In genomic region chrX:8092893-8093721, dm6 we compare ENCODE assay signal across 1 fruit fly cellular context.
TF ChIP-seq lines count a peak whose summit lies in the region.

No protein-coding gene starts in this region.

TF ChIP-seq in whole organism, embryonic, 481 proteins besides CTCF, POLR2A, EP300 and RAD21 (continued from another document):
- TF ChIP-seq schlank (tag; optimal IDR thresholded peaks at IDR 0.05; lab: Kevin White, UChicago) (no peak), ewg (GFP tag; optimal IDR thresholded peaks at IDR 0.05; lab: Kevin White, UChicago) (no peak), CG1832 (GFP tag; optimal IDR thresholded peaks at IDR 0.05; lab: Kevin White, UChicago) (peak; percentile 74), CG6689 (GFP tag; IDR thresholded peaks at IDR 0.05; lab: Robert Waterston, UW) (no peak), CG3847 (GFP tag; IDR thresholded peaks at IDR 0.05; lab: Robert Waterston, UW) (no peak), crol (GFP tag; IDR thresholded peaks at IDR 0.05; lab: Robert Waterston, UW) (peak; percentile 45), Rx (GFP tag; IDR thresholded peaks at IDR 0.05; lab: Robert Waterston, UW) (no peak), C15 (GFP tag; IDR thresholded peaks at IDR 0.05; lab: Robert Waterston, UW) (no peak), Hr78 (GFP tag; optimal IDR thresholded peaks at IDR 0.05; lab: Kevin White, UChicago) (peak in 1 of 2 experiments; percentile 80), CG14965 (GFP tag; optimal IDR thresholded peaks at IDR 0.05; lab: Kevin White, UChicago; ENCODE audit: borderline replicate concordance) (no peak), CG2202 (tag; optimal IDR thresholded peaks at IDR 0.05; lab: Kevin White, UChicago) (no peak), Meics (GFP tag; optimal IDR thresholded peaks at IDR 0.05; lab: Kevin White, UChicago) (peak; percentile 14), CG34376 (GFP tag; optimal IDR thresholded peaks at IDR 0.05; lab: Kevin White, UChicago) (peak; percentile 4), CG2875 (GFP tag; optimal IDR thresholded peaks at IDR 0.05; lab: Kevin White, UChicago) (no peak), CG9797 (GFP tag; optimal IDR thresholded peaks at IDR 0.05; lab: Kevin White, UChicago) (no peak), dan (GFP tag; IDR thresholded peaks at IDR 0.05; lab: Robert Waterston, UW) (no peak), nom (GFP tag; optimal IDR thresholded peaks at IDR 0.05; lab: Kevin White, UChicago) (peak; percentile 1), Hsf (GFP tag; optimal IDR thresholded peaks at IDR 0.05; lab: Kevin White, UChicago) (no peak), ATbp (GFP tag; optimal IDR thresholded peaks at IDR 0.05; lab: Kevin White, UChicago) (no peak), CG11504 (tag; optimal IDR thresholded peaks at IDR 0.05; lab: Kevin White, UChicago) (no peak), lmd (GFP tag; IDR thresholded peaks at IDR 0.05; lab: Robert Waterston, UW) (0 out of 2 replicates have a peak, but pooled peaks have one; percentile 7), Rfx (GFP tag; IDR thresholded peaks at IDR 0.05; lab: Robert Waterston, UW) (no peak), HLH4C (GFP tag; IDR thresholded peaks at IDR 0.05; lab: Robert Waterston, UW; ENCODE audit: partially characterized antibody) (no peak), CG16863 (GFP tag; optimal IDR thresholded peaks at IDR 0.05; lab: Kevin White, UChicago) (no peak), CG15601 (tag; optimal IDR thresholded peaks at IDR 0.05; lab: Kevin White, UChicago) (no peak), Atf6 (GFP tag; IDR thresholded peaks at IDR 0.05; lab: Robert Waterston, UW) (0 out of 2 replicates have a peak, but pooled peaks have one; percentile 23), Dll (GFP tag; IDR thresholded peaks at IDR 0.05; lab: Robert Waterston, UW; ENCODE audit: partially characterized antibody) (no peak), Nf-YC (tag; optimal IDR thresholded peaks at IDR 0.05; lab: Kevin White, UChicago) (no peak), CG17912 (GFP tag; optimal IDR thresholded peaks at IDR 0.05; lab: Kevin White, UChicago) (no peak), Xbp1 (GFP tag; optimal IDR thresholded peaks at IDR 0.05; lab: Kevin White, UChicago) (no peak), CG18262 (tag; optimal IDR thresholded peaks at IDR 0.05; lab: Kevin White, UChicago) (no peak), vvl (GFP tag; IDR thresholded peaks at IDR 0.05; lab: Robert Waterston, UW) (no peak), row (GFP tag; IDR thresholded peaks at IDR 0.05; lab: Robert Waterston, UW) (no peak), CG17361 (GFP tag; IDR thresholded peaks at IDR 0.05; lab: Robert Waterston, UW) (no peak), dmrt99B (tag; optimal IDR thresholded peaks at IDR 0.05; lab: Kevin White, UChicago) (no peak), CG18011 (GFP tag; optimal IDR thresholded peaks at IDR 0.05; lab: Kevin White, UChicago) (no peak), slp2 (GFP tag; optimal IDR thresholded peaks at IDR 0.05; lab: Kevin White, UChicago) (no peak), Gsc (GFP tag; IDR thresholded peaks at IDR 0.05; lab: Robert Waterston, UW) (no peak), CG15514 (GFP tag; optimal IDR thresholded peaks at IDR 0.05; lab: Kevin White, UChicago) (no peak), gem (tag; optimal IDR thresholded peaks at IDR 0.05; lab: Kevin White, UChicago) (no peak), twi (tag; optimal IDR thresholded peaks at IDR 0.05; lab: Kevin White, UChicago) (no peak), eyg (GFP tag; optimal IDR thresholded peaks at IDR 0.05; lab: Kevin White, UChicago) (no peak), CG7372 (GFP tag; IDR thresholded peaks at IDR 0.05; lab: Robert Waterston, UW) (no peak), Med (GFP tag; lab: Kevin White, UChicago) (no peak), Bgb (GFP tag; IDR thresholded peaks at IDR 0.05; lab: Robert Waterston, UW; ENCODE audit: partially characterized antibody) (no peak), Fer3 (tag; optimal IDR thresholded peaks at IDR 0.05; lab: Kevin White, UChicago) (peak; percentile 9), Dek (tag; optimal IDR thresholded peaks at IDR 0.05; lab: Kevin White, UChicago) (no peak), Doc3 (GFP tag; IDR thresholded peaks at IDR 0.05; lab: Robert Waterston, UW; ENCODE audit: partially characterized antibody) (no peak), CG12219 (GFP tag; optimal IDR thresholded peaks at IDR 0.05; lab: Kevin White, UChicago) (no peak), CG32772 (GFP tag; IDR thresholded peaks at IDR 0.05; lab: Robert Waterston, UW) (no peak), stwl (tag; optimal IDR thresholded peaks at IDR 0.05; lab: Kevin White, UChicago) (no peak), CG6765 (GFP tag; optimal IDR thresholded peaks at IDR 0.05; lab: Kevin White, UChicago) (peak; percentile 58), Opbp (GFP tag; IDR thresholded peaks at IDR 0.05; lab: Robert Waterston, UW; ENCODE audit: partially characterized antibody) (no peak), vfl (GFP tag; optimal IDR thresholded peaks at IDR 0.05; lab: Kevin White, UChicago) (no peak), Mad (GFP tag; optimal IDR thresholded peaks at IDR 0.05; lab: Kevin White, UChicago) (no peak), PHDP (tag; optimal IDR thresholded peaks at IDR 0.05; lab: Kevin White, UChicago) (no peak), CG12769 (tag; optimal IDR thresholded peaks at IDR 0.05; lab: Kevin White, UChicago) (peak; percentile 23), CG13624 (GFP tag; optimal IDR thresholded peaks at IDR 0.05; lab: Kevin White, UChicago) (peak; percentile 95), hbn (GFP tag; IDR thresholded peaks at IDR 0.05; lab: Robert Waterston, UW; ENCODE audit: partially characterized antibody) (no peak), org-1 (GFP tag; optimal IDR thresholded peaks at IDR 0.05; lab: Kevin White, UChicago) (no peak), Pdp1 (GFP tag; optimal IDR thresholded peaks at IDR 0.05; lab: Kevin White, UChicago) (no peak), CG4854 (GFP tag; optimal IDR thresholded peaks at IDR 0.05; lab: Kevin White, UChicago) (no peak), CG10543 (GFP tag; optimal IDR thresholded peaks at IDR 0.05; lab: Kevin White, UChicago) (peak; percentile 57), Atf-2 (GFP tag; optimal IDR thresholded peaks at IDR 0.05; lab: Kevin White, UChicago) (no peak), CG9215 (GFP tag; IDR thresholded peaks at IDR 0.05; lab: Robert Waterston, UW) (no peak), CG4328 (GFP tag; optimal IDR thresholded peaks at IDR 0.05; lab: Kevin White, UChicago) (no peak), CG10654 (GFP tag; optimal IDR thresholded peaks at IDR 0.05; lab: Kevin White, UChicago) (no peak), tin (GFP tag; optimal IDR thresholded peaks at IDR 0.05; lab: Kevin White, UChicago) (no peak), CG3838 (GFP tag; optimal IDR thresholded peaks at IDR 0.05; lab: Kevin White, UChicago) (no peak), cwo (GFP tag; optimal IDR thresholded peaks at IDR 0.05; lab: Kevin White, UChicago) (no peak), kni (GFP tag; optimal IDR thresholded peaks at IDR 0.05; lab: Kevin White, UChicago) (peak; percentile 21), ro (GFP tag; IDR thresholded peaks at IDR 0.05; lab: Robert Waterston, UW) (no peak), Chrac-16 (GFP tag; optimal IDR thresholded peaks at IDR 0.05; lab: Kevin White, UChicago) (no peak), sug (tag; optimal IDR thresholded peaks at IDR 0.05; lab: Kevin White, UChicago) (peak; percentile 78), usp (GFP tag; optimal IDR thresholded peaks at IDR 0.05; lab: Kevin White, UChicago) (no peak), CG4360 (GFP tag; IDR thresholded peaks at IDR 0.05; lab: Robert Waterston, UW) (peak; percentile 93), her (GFP tag; optimal IDR thresholded peaks at IDR 0.05; lab: Kevin White, UChicago) (no peak), amos (GFP tag; IDR thresholded peaks at IDR 0.05; lab: Robert Waterston, UW; ENCODE audit: partially characterized antibody) (no peak), CG2678 (tag; optimal IDR thresholded peaks at IDR 0.05; lab: Kevin White, UChicago) (peak; percentile 4), CG15269 (tag; optimal IDR thresholded peaks at IDR 0.05; lab: Kevin White, UChicago) (no peak), maf-S (GFP tag; optimal IDR thresholded peaks at IDR 0.05; lab: Kevin White, UChicago) (no peak), crp (GFP tag; optimal IDR thresholded peaks at IDR 0.05; lab: Kevin White, UChicago) (peak in 1 of 2 experiments; percentile 62), CG9932 (GFP tag; IDR thresholded peaks at IDR 0.05; lab: Robert Waterston, UW) (0 out of 2 replicates have a peak, but pooled peaks have one; percentile 16), CG12236 (GFP tag; optimal IDR thresholded peaks at IDR 0.05; lab: Kevin White, UChicago) (no peak)
